Worm (Caenorhabditis elegans): ENCODE results near the gene irld-17.

irld-17 gene

DNA sequence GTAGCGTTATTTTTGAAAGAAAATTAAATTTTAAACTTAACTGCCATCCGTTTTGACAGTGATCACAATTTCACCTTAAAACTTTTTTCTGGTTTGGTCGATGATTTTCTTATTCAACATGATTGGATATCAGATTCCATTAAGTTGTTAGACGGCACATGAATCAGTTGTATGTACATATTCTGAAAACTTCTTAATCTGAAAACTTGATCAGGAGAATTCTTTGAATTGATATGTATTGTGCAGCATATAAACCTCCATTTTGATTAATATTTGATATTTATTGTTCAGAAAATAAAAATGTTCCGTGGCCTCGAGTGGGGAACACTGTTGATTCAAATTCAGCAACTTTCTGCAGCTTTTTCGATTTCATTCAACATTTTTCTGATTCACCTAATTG is 8.2 kb downstream of the irld-17 start, which contains the start of gene str-221:
Gene str-221, plus strand, starts transcription at position 301 of the 400 bp plus-strand sequence.
- TF ChIP-seq elt-2 (tag; optimal IDR thresholded peaks at IDR 0.05) = no peak
- TF ChIP-seq ztf-4 (tag; optimal IDR thresholded peaks at IDR 0.05) = no peak
- no peak for TF ChIP-seq ceh-82 (tag; optimal IDR thresholded peaks at IDR 0.05)
- TF ChIP-seq hmg-11 (tag; optimal IDR thresholded peaks at IDR 0.05) = no peak
- TF ChIP-seq R02D3.7 (tag; optimal IDR thresholded peaks at IDR 0.05) = no peak
- no peak for TF ChIP-seq nhr-23 (tag; optimal IDR thresholded peaks at IDR 0.05)
- TF ChIP-seq eor-1 (tag; optimal IDR thresholded peaks at IDR 0.05) = no peak

- TF ChIP-seq tbx-2 (tag; optimal IDR thresholded peaks at IDR 0.05) = no peak
- TF ChIP-seq nhr-237 (tag; optimal IDR thresholded peaks at IDR 0.05) = no peak
Observed at ce11 chrV:1642199-1642598, 10.4 kb downstream of the irld-17 start, which contains the start of gene Y46H3D.1. Y46H3D.1 (plus strand) TSS chrV:1642499.

- no peak for TF ChIP-seq unc-39 (tag; optimal IDR thresholded peaks at IDR 0.05)
- no peak for TF ChIP-seq fkh-2 (tag; optimal IDR thresholded peaks at IDR 0.05)
- TF ChIP-seq nhr-28 (tag; optimal IDR thresholded peaks at IDR 0.05) = no peak
- no peak for TF ChIP-seq pha-4 (tag; optimal IDR thresholded peaks at IDR 0.05)
- no peak for TF ChIP-seq nhr-11 (tag; optimal IDR thresholded peaks at IDR 0.05)
- no peak for TF ChIP-seq aly-2 (tag; optimal IDR thresholded peaks at IDR 0.05)
- no peak for TF ChIP-seq tbx-2 (tag; optimal IDR thresholded peaks at IDR 0.05)
- TF ChIP-seq ZK546.5 (tag; optimal IDR thresholded peaks at IDR 0.05) = no peak
- TF ChIP-seq fos-1 (tag; optimal IDR thresholded peaks at IDR 0.05) = no peak
- no peak for TF ChIP-seq skn-1 (tag; optimal IDR thresholded peaks at IDR 0.05)
- no peak for TF ChIP-seq snpc-4 (tag; optimal IDR thresholded peaks at IDR 0.05)
- TF ChIP-seq nhr-23 (tag; optimal IDR thresholded peaks at IDR 0.05) = no peak
- no peak for TF ChIP-seq daf-12 (tag; optimal IDR thresholded peaks at IDR 0.05)
- TF ChIP-seq elt-1 (tag; optimal IDR thresholded peaks at IDR 0.05) = no peak
- no peak for TF ChIP-seq sea-2 (GFP tag; optimal IDR thresholded peaks at IDR 0.05)
- no peak for TF ChIP-seq nhr-43 (tag; optimal IDR thresholded peaks at IDR 0.05; ENCODE audit: poor library complexity, severe bottlenecking)
- TF ChIP-seq ceh-82 (tag; optimal IDR thresholded peaks at IDR 0.05) = no peak
- no peak for TF ChIP-seq mml-1 (tag; optimal IDR thresholded peaks at IDR 0.05)
Observed at ce11 chrV:1642768-1643167, 11.0 kb downstream of the irld-17 start.

DNA sequence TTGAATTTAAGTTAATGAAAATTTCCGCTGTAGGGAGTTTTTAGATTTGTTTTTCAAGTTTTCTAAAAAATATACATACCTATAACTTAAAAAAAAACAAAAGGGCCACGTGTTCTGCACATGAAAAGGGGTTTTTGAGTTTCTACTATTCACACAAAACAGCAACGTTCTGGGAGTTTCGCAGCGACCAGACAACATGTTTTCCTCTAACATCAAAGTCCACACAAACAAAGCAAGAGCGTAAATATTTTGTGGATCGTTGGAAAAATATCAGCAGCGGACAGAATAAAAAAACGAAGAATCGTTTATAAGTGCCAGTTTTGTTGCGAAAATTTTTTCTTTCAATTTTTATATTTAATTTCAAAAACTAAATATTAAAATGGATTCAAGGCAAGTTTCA is 12.1 kb downstream of the irld-17 start, which contains the start of gene alh-2:
Gene alh-2, plus strand, starts transcription at position 284 of the 400 bp plus-strand sequence.
- TF ChIP-seq nhr-28 (tag; optimal IDR thresholded peaks at IDR 0.05) (no peak), ceh-28 (tag; optimal IDR thresholded peaks at IDR 0.05) (no peak), tbx-2 (tag; optimal IDR thresholded peaks at IDR 0.05) (no peak), lin-15B (tag; optimal IDR thresholded peaks at IDR 0.05) (no peak), egl-27 (tag; optimal IDR thresholded peaks at IDR 0.05) (no peak), ceh-82 (tag; optimal IDR thresholded peaks at IDR 0.05) (no peak), elt-2 (tag; optimal IDR thresholded peaks at IDR 0.05) (no peak), daf-12 (tag; optimal IDR thresholded peaks at IDR 0.05) (no peak), ceh-9 (tag; optimal IDR thresholded peaks at IDR 0.05) (no peak), nhr-67 (tag; optimal IDR thresholded peaks at IDR 0.05) (no peak), snpc-4 (tag; optimal IDR thresholded peaks at IDR 0.05) (no peak), nhr-12 (tag; optimal IDR thresholded peaks at IDR 0.05) (no peak)

DNA sequence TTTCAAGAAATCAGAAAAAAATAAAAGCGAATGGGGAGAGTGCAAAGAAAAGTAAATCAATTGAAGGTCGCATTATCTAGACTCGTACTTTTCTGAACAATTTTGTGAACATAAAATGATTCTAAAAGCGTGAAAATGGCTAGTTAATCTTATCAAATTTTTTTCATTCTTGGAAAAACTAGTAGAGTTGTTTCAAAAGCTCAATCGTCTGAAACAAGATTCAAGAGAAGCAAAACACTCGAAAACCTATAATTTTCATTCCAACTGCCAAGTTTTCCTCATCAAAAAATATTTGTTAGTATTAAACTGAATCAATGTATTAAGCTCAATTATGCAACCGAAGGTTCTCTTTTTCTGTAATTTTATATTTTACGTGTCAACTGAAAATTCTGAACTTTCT is 16.2 kb downstream of the irld-17 start, which contains the start of gene irld-45:
Gene irld-45, plus strand, starts transcription at position 301 of the 400 bp plus-strand sequence.
- TF ChIP-seq nhr-28 (tag; optimal IDR thresholded peaks at IDR 0.05) = no peak
- no peak for TF ChIP-seq tbx-2 (tag; optimal IDR thresholded peaks at IDR 0.05)
- no peak for TF ChIP-seq lin-15B (tag; optimal IDR thresholded peaks at IDR 0.05)
- TF ChIP-seq nhr-43 (tag; optimal IDR thresholded peaks at IDR 0.05; ENCODE audit: poor library complexity, severe bottlenecking) = no peak
- no peak for TF ChIP-seq ceh-9 (tag; optimal IDR thresholded peaks at IDR 0.05)
- no peak for TF ChIP-seq ceh-82 (tag; optimal IDR thresholded peaks at IDR 0.05)

DNA sequence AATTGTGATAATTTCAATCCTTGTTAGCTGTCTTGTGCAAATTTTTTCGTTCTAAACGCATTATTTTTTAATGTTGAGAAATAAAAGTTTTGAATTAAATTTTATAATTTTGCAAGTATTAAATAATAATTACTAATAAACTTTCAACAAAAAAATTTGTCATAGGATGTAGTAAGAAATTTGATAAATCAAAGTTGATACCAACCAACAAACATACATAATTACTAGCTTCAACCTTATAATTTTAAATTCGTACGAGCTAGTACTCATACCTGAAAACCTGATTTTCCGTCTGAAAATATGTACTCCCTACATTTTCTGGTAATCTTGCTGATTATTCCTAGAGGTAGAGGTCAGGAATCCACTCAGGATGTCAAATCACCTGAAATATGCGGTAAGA is 19.2 kb downstream of the irld-17 start, which contains the start of gene irld-44:
Gene irld-44, plus strand, starts transcription at position 301 of the 400 bp plus-strand sequence.
- TF ChIP-seq unc-62 (GFP tag; optimal IDR thresholded peaks at IDR 0.05) = no peak
- no peak for TF ChIP-seq nhr-11 (tag; optimal IDR thresholded peaks at IDR 0.05)
